Fruit fly (Drosophila melanogaster): ENCODE data around the gene CG11381.

Gene CG11381

dm6 chrX:1206437-1206836 lies 2.9 kb downstream of the CG11381 start, which contains the start of gene CG14624:
CG14624 (plus strand) TSS chrX:1206737.
- no peak for TF ChIP-seq CG33017 (tag; optimal IDR thresholded peaks at IDR 0.05)
- TF ChIP-seq tj (GFP tag; optimal IDR thresholded peaks at IDR 0.05): peak; percentile 57

DNA sequence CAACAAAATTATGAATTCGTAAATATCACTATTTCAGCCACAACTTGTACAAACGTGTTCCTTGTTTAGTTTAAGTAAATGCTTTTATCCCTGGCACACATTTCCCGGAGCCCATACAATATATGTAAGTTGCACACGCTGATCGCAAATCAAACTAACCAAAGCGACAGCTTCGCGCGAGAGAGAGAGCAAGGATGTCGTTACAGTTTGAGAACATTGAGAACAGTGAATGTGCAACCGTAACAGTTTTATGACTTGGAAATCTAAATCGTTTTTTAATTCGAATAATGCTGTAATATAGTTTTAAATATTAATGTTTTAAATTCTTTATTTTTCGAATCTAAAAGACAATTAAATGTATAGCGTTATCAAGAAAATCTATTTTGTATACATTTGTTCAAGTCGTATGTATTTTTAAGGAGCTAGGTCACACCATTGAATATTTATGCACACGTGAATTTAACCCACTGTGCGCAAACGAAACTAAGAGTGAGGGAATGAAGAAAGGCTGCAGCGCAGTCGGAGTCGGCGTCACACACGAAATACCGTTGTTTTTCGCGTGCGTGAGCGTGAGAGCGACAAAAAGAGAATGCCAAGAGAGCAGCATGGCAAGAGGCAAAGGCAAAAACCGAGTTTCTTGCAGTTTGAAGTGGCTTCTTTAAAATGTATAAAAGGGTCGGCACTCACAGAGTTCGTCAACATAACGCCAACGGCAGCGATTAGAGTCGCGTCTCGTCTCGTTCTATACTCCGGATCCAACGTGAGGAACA lies 5.9 kb downstream of the CG11381 start, which contains the start of gene CG11382:
TSS of gene CG11382 (plus strand) at position 720 of the 770 bp plus-strand sequence.
- TF ChIP-seq CG1620 (GFP tag; optimal IDR thresholded peaks at IDR 0.05) (no peak), toe (GFP tag; optimal IDR thresholded peaks at IDR 0.05) (no peak), CG11617 (GFP tag; optimal IDR thresholded peaks at IDR 0.05) (no peak), Crg-1 (GFP tag; optimal IDR thresholded peaks at IDR 0.05) (no peak), pad (GFP tag; optimal IDR thresholded peaks at IDR 0.05) (no peak), CG12768 (GFP tag; optimal IDR thresholded peaks at IDR 0.05) (no peak), CG14711 (tag; optimal IDR thresholded peaks at IDR 0.05) (no peak), Mnt (GFP tag; optimal IDR thresholded peaks at IDR 0.05) (no peak), cic (GFP tag; optimal IDR thresholded peaks at IDR 0.05) (no peak), CG7045 (GFP tag; optimal IDR thresholded peaks at IDR 0.05) (no peak), tj (GFP tag; optimal IDR thresholded peaks at IDR 0.05) (no peak), CG33017 (tag; optimal IDR thresholded peaks at IDR 0.05) (no peak), CG5204 (GFP tag; optimal IDR thresholded peaks at IDR 0.05) (no peak), CG7101 (tag; optimal IDR thresholded peaks at IDR 0.05) (no peak), Clk (GFP tag; optimal IDR thresholded peaks at IDR 0.05) (no peak)

DNA sequence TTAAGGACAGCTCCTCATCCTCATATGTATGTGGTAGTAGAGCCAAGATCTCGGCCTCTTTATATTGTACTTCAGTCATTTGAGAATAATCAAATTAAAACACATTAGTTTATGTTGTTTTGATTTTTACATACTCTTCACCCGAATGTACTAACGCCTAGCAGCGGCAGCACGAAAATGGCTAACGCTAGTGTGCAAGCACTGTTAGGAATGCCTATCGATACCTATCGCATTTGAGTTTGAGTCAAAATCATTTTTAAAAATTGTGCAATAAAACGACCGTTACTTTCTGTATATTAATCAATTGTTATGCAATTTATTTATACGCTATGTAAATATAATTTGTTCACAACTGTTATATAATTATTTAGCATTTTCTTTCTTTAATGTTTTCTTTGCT lies 11.4 kb downstream of the CG11381 start, which contains the start of gene CG11398:
TSS of gene CG11398 (minus strand) at position 157 of the 400 bp plus-strand sequence.
- peak; percentile 2 for TF ChIP-seq cic (GFP tag; optimal IDR thresholded peaks at IDR 0.05)
- TF ChIP-seq bab1 (GFP tag; optimal IDR thresholded peaks at IDR 0.05): peak; percentile 40
- no peak for TF ChIP-seq CG14711 (tag; optimal IDR thresholded peaks at IDR 0.05)

DNA sequence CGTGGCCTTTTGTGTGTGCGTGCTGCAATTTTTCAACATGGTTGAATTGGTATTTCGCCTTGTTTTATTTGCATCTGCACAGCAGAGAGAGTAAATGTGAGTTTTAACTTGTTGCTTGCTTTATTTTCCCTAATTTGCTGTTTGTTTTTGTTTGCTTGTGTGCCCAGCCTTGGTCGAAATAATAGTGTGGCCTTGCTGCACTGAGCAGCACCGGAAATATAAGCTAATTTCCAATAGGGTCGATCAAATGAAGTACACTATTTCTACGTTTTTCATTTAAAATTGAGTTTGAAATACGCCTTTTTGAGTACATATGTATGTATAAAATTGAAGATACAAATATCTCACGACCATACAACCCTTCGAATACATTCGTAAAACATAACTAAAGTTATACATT lies 13.1 kb downstream of the CG11381 start:
- no peak for TF ChIP-seq CG12768 (GFP tag; optimal IDR thresholded peaks at IDR 0.05)
- TF ChIP-seq Hr96 (GFP tag; optimal IDR thresholded peaks at IDR 0.05): no peak
- no peak for TF ChIP-seq bab1 (GFP tag; optimal IDR thresholded peaks at IDR 0.05)
- TF ChIP-seq tj (GFP tag; optimal IDR thresholded peaks at IDR 0.05): no peak
- TF ChIP-seq toe (GFP tag; optimal IDR thresholded peaks at IDR 0.05): no peak
- TF ChIP-seq CG33017 (tag; optimal IDR thresholded peaks at IDR 0.05): no peak
- no peak for TF ChIP-seq pad (GFP tag; optimal IDR thresholded peaks at IDR 0.05)
- no peak for TF ChIP-seq ovo (GFP tag; optimal IDR thresholded peaks at IDR 0.05)
- TF ChIP-seq CG14711 (tag; optimal IDR thresholded peaks at IDR 0.05): no peak
- TF ChIP-seq Clk (GFP tag; optimal IDR thresholded peaks at IDR 0.05): no peak
- no peak for TF ChIP-seq cic (GFP tag; optimal IDR thresholded peaks at IDR 0.05)
- TF ChIP-seq cnc (optimal IDR thresholded peaks at IDR 0.05): no peak
- no peak for TF ChIP-seq CG7101 (tag; optimal IDR thresholded peaks at IDR 0.05)
- no peak for TF ChIP-seq CG11617 (GFP tag; optimal IDR thresholded peaks at IDR 0.05)

dm6 chrX:1225859-1226258 lies 22.3 kb downstream of the CG11381 start:
- TF ChIP-seq Crg-1 (GFP tag; optimal IDR thresholded peaks at IDR 0.05) (no peak), CG5204 (GFP tag; optimal IDR thresholded peaks at IDR 0.05) (no peak), CG12768 (GFP tag; optimal IDR thresholded peaks at IDR 0.05) (no peak), tj (GFP tag; optimal IDR thresholded peaks at IDR 0.05) (no peak), Mnt (GFP tag; optimal IDR thresholded peaks at IDR 0.05) (no peak), ovo (GFP tag; optimal IDR thresholded peaks at IDR 0.05) (no peak), CG7045 (GFP tag; optimal IDR thresholded peaks at IDR 0.05) (no peak), cnc (optimal IDR thresholded peaks at IDR 0.05) (no peak), CG1620 (GFP tag; optimal IDR thresholded peaks at IDR 0.05) (no peak), CG14711 (tag; optimal IDR thresholded peaks at IDR 0.05) (no peak)

DNA sequence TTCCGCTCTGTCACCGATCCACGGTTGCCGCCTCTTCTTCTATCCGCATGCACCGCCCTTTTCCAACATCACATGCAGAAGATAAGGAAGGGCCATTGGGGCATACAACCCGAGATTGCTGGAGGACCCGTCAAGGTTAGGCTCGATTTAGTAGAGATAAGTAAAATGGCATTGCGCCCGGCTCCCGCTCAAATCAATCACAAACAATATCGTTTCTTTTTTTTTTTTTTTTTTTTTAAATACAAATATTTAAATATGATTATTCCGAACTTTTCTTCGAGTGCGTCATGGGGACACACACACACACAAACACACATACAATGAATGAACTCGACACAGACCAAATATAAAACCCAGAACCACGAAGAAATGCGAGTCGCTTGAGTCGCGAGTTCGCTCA lies 25.5 kb downstream of the CG11381 start:
- no peak for TF ChIP-seq CG12768 (GFP tag; optimal IDR thresholded peaks at IDR 0.05)

DNA sequence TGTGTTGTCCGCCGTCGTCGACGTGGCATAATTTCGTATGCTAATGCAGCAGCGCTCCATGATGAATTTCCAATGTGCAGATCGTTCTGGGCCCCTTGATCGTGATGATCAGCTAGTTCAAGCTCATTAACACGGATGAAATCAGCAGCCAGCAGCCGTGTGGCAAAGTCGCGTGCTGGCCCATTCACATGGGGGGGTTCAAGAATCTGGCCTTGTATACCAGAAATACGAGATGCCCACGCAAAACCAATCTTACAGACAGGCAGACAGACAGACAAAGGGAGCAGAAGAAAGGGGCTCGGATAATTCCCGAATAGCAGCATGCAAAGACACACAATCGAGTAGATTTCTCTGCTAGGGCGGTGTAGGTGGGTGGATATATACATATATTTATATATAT lies 26.0 kb downstream of the CG11381 start:
- TF ChIP-seq tj (GFP tag; optimal IDR thresholded peaks at IDR 0.05): peak; percentile 41
- TF ChIP-seq cnc (optimal IDR thresholded peaks at IDR 0.05): no peak
- no peak for TF ChIP-seq Hr96 (GFP tag; optimal IDR thresholded peaks at IDR 0.05)
- TF ChIP-seq CG33017 (tag; optimal IDR thresholded peaks at IDR 0.05): no peak

DNA sequence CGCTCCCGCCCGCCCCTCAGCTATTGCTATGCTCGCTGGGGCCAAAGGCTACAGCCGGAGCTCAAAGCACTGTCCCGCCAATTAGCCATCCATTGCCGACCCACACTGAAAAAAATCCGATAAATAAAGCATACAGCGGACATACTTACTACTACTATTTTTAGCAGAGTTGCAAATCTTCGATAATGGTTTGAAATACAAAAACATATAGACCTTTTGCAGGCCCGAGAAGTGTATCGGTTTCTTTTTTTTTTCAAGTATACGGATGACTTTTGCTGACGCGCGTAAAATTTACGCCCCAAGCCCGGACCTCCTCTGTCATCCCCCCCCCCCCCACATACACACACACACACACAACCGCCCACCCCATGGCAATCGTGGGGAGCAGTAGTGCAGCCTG lies 28.1 kb downstream of the CG11381 start:
- TF ChIP-seq CG1620 (GFP tag; optimal IDR thresholded peaks at IDR 0.05) (no peak), kay (GFP tag; ENCODE audit: borderline replicate concordance) (no peak), tj (GFP tag; optimal IDR thresholded peaks at IDR 0.05) (peak; percentile 89), Hr96 (GFP tag; optimal IDR thresholded peaks at IDR 0.05) (no peak), ovo (GFP tag; optimal IDR thresholded peaks at IDR 0.05) (no peak), Crg-1 (GFP tag; optimal IDR thresholded peaks at IDR 0.05) (no peak), bab1 (GFP tag; optimal IDR thresholded peaks at IDR 0.05) (no peak), pad (GFP tag; optimal IDR thresholded peaks at IDR 0.05) (no peak), Mnt (GFP tag; optimal IDR thresholded peaks at IDR 0.05) (no peak)

Measured in whole organism, adult.